Worm (Caenorhabditis elegans) whole organism, L3 larva: ENCODE measurements around the gene golg-4.

Source experiments
- R02D3.7 ChIP-seq: fragments of 150-350 bp; optimal IDR thresholded peaks from 2 replicates; lab custom pipeline; 2014; ENCODE audit warnings: missing biosample characterization, missing genetic modification characterization
- ZK546.5 ChIP-seq: sonication (generic microtip); optimal IDR thresholded peaks from 2 replicates; lab custom pipeline; 2017; ENCODE audit warnings: missing biosample characterization, missing genetic modification characterization
- aly-2 ChIP-seq: fragments of 150-350 bp; optimal IDR thresholded peaks from 2 replicates; lab custom pipeline; 2014; ENCODE audit warnings: missing biosample characterization, missing genetic modification characterization
- ama-1 ChIP-seq: fragments of 150-350 bp; optimal IDR thresholded peaks from 2 replicates; lab custom pipeline; 2018
- ceh-16 ChIP-seq: sonication (generic microtip); optimal IDR thresholded peaks from 2 replicates; lab custom pipeline; 2017; ENCODE audit warnings: missing biosample characterization, missing genetic modification characterization
- ceh-28 ChIP-seq: fragments of 150-350 bp; optimal IDR thresholded peaks from 2 replicates; lab custom pipeline; 2014; ENCODE audit warnings: missing biosample characterization, missing genetic modification reagents, missing genetic modification characterization
- ceh-82 ChIP-seq: fragments of 150-350 bp; optimal IDR thresholded peaks from 2 replicates; lab custom pipeline; 2014; ENCODE audit warnings: missing biosample characterization, missing genetic modification characterization
- daf-12 ChIP-seq: fragments of 150-350 bp; optimal IDR thresholded peaks from 2 replicates; lab custom pipeline; 2014; ENCODE audit warnings: missing biosample characterization, missing genetic modification reagents, missing genetic modification characterization
- egl-27 ChIP-seq: sonication (generic microtip); optimal IDR thresholded peaks from 4 replicates; lab custom pipeline; 2017; ENCODE audit warnings: missing biosample characterization, missing genetic modification reagents, missing genetic modification characterization
- elt-1 ChIP-seq: fragments of 150-350 bp; optimal IDR thresholded peaks from 2 replicates; lab custom pipeline; 2014; ENCODE audit warnings: missing biosample characterization, missing genetic modification characterization
- elt-2 ChIP-seq: sonication (generic microtip); optimal IDR thresholded peaks from 2 replicates; lab custom pipeline; 2016; ENCODE audit warnings: missing genetic modification reagents, mild to moderate bottlenecking, missing genetic modification characterization, missing compliant biosample characterization
- elt-3 ChIP-seq, 3 experiments: fragments of 150-350 bp in 1 of 3; sonication (generic microtip) in 2 of 3; optimal IDR thresholded peaks; 2 replicates in 2 of 3; 4 replicates in 1 of 3; lab custom pipeline; 2014 to 2017; ENCODE audit warnings: missing biosample characterization in 3 of 3, missing genetic modification characterization in 3 of 3
- eor-1 ChIP-seq, 2 experiments: fragments of 150-350 bp; optimal IDR thresholded peaks; 2 replicates each; lab custom pipeline; 2014 to 2018; ENCODE audit warnings: missing biosample characterization in 2 of 2, missing genetic modification characterization in 2 of 2
- fkh-10 ChIP-seq: sonication (generic microtip); optimal IDR thresholded peaks from 2 replicates; lab custom pipeline; 2017; ENCODE audit warnings: missing biosample characterization, missing genetic modification reagents, missing genetic modification characterization
- hmg-11 ChIP-seq: sonication (generic microtip); optimal IDR thresholded peaks from 2 replicates; lab custom pipeline; 2016; ENCODE audit warnings: missing genetic modification characterization, missing compliant biosample characterization
- jun-1 ChIP-seq: fragments of 150-350 bp; optimal IDR thresholded peaks from 2 replicates; lab custom pipeline; 2014; ENCODE audit warnings: missing biosample characterization, missing genetic modification reagents, missing genetic modification characterization
- lin-15B ChIP-seq: fragments of 150-350 bp; optimal IDR thresholded peaks from 2 replicates; lab custom pipeline; 2014; ENCODE audit warnings: missing biosample characterization, missing genetic modification characterization
- lin-39 ChIP-seq: fragments of 150-350 bp; optimal IDR thresholded peaks from 2 replicates; lab custom pipeline; 2018; ENCODE audit warnings: missing biosample characterization, missing genetic modification reagents, missing genetic modification characterization
- lsy-12 ChIP-seq: sonication (generic microtip); optimal IDR thresholded peaks from 2 replicates; lab custom pipeline; 2016; ENCODE audit warnings: mild to moderate bottlenecking, missing genetic modification characterization, missing compliant biosample characterization
- mdl-1 ChIP-seq: fragments of 150-350 bp; optimal IDR thresholded peaks from 2 replicates; lab custom pipeline; 2014; ENCODE audit warnings: missing biosample characterization, missing genetic modification characterization
- mml-1 ChIP-seq: fragments of 150-350 bp; sonication (generic microtip); optimal IDR thresholded peaks from 3 replicates; lab custom pipeline; 2014; ENCODE audit warnings: missing biosample characterization, missing genetic modification characterization
- nfya-1 ChIP-seq: sonication (generic microtip); optimal IDR thresholded peaks from 2 replicates; lab custom pipeline; 2017; ENCODE audit warnings: missing genetic modification characterization, mild to moderate bottlenecking, missing compliant biosample characterization, antibody characterized with exemption, moderate library complexity; ENCODE audit not compliant: insufficient read depth
- nhr-12 ChIP-seq: fragments of 150-350 bp; optimal IDR thresholded peaks from 2 replicates; lab custom pipeline; 2014; ENCODE audit warnings: missing biosample characterization, missing genetic modification characterization
- nhr-23 ChIP-seq: fragments of 150-350 bp; optimal IDR thresholded peaks from 2 replicates; lab custom pipeline; 2014; ENCODE audit warnings: missing biosample characterization, missing genetic modification reagents, missing genetic modification characterization
- nhr-237 ChIP-seq: fragments of 150-350 bp; optimal IDR thresholded peaks from 2 replicates; lab custom pipeline; 2014; ENCODE audit warnings: missing biosample characterization, missing genetic modification characterization
- nhr-25 ChIP-seq: sonication (generic microtip); optimal IDR thresholded peaks from 2 replicates; lab custom pipeline; 2017; ENCODE audit warnings: missing biosample characterization, missing genetic modification characterization
- nhr-28 ChIP-seq: fragments of 150-350 bp; optimal IDR thresholded peaks from 2 replicates; lab custom pipeline; 2014; ENCODE audit warnings: missing biosample characterization, missing genetic modification characterization
- nhr-43 ChIP-seq: sonication (generic microtip); optimal IDR thresholded peaks from 2 replicates; lab custom pipeline; 2016; ENCODE audit warnings: mild to moderate bottlenecking, missing genetic modification characterization, missing compliant biosample characterization; ENCODE audit not compliant: poor library complexity, severe bottlenecking
- nhr-67 ChIP-seq: fragments of 150-350 bp; optimal IDR thresholded peaks from 2 replicates; lab custom pipeline; 2014; ENCODE audit warnings: missing biosample characterization, missing genetic modification characterization
- nhr-76 ChIP-seq: fragments of 150-350 bp; sonication (generic microtip); optimal IDR thresholded peaks from 5 replicates; lab custom pipeline; 2014; ENCODE audit warnings: missing biosample characterization, missing genetic modification characterization
- nhr-77 ChIP-seq: fragments of 150-350 bp; optimal IDR thresholded peaks from 2 replicates; lab custom pipeline; 2014; ENCODE audit warnings: missing biosample characterization, missing genetic modification characterization
- pqm-1 ChIP-seq: fragments of 150-350 bp; optimal IDR thresholded peaks from 2 replicates; lab custom pipeline; 2017; ENCODE audit warnings: missing biosample characterization, missing genetic modification characterization, inconsistent platforms
- sea-2 ChIP-seq: fragments of 150-350 bp; sonication (generic microtip); optimal IDR thresholded peaks from 4 replicates; lab custom pipeline; 2014; ENCODE audit warnings: missing biosample characterization, missing genetic modification reagents, missing genetic modification characterization
- snpc-4 ChIP-seq: fragments of 150-350 bp; optimal IDR thresholded peaks from 2 replicates; lab custom pipeline; 2014; ENCODE audit warnings: missing biosample characterization, missing genetic modification characterization
- tbx-2 ChIP-seq: sonication (generic microtip); optimal IDR thresholded peaks from 2 replicates; lab custom pipeline; 2016; ENCODE audit warnings: mild to moderate bottlenecking, missing genetic modification characterization, missing compliant biosample characterization
- unc-39 ChIP-seq: sonication (generic microtip); optimal IDR thresholded peaks from 4 replicates; lab custom pipeline; 2017; ENCODE audit warnings: missing biosample characterization, missing genetic modification characterization
- unc-62 ChIP-seq: fragments of 150-350 bp; sonication (generic microtip); optimal IDR thresholded peaks from 4 replicates; lab custom pipeline; 2014; ENCODE audit warnings: missing biosample characterization, missing genetic modification reagents, missing genetic modification characterization
- zag-1 ChIP-seq: fragments of 150-350 bp; optimal IDR thresholded peaks from 2 replicates; lab custom pipeline; 2014; ENCODE audit warnings: missing biosample characterization, missing genetic modification characterization
- ztf-11 ChIP-seq: fragments of 150-350 bp; optimal IDR thresholded peaks from 2 replicates; lab custom pipeline; 2014; ENCODE audit warnings: missing biosample characterization, missing genetic modification characterization
- ztf-4 ChIP-seq: fragments of 150-350 bp; optimal IDR thresholded peaks from 2 replicates; lab custom pipeline; 2014; ENCODE audit warnings: missing biosample characterization, missing genetic modification characterization

The golg-4 gene

ce11 chrIII:3372278-3372677, 33.1 kb upstream of the golg-4 start:
- TF ChIP-seq elt-2 (peak; percentile 16), nhr-12 (tag; lab: Kevin White, UChicago) (no peak)

- TF ChIP-seq elt-1 (tag; lab: Kevin White, UChicago) (no peak), elt-3 (tag; optimal IDR thresholded peaks at IDR 0.05; lab: Kevin White, UChicago) (no peak), mml-1 (tag; lab: Kevin White, UChicago) (no peak), ztf-4 (tag; lab: Kevin White, UChicago) (no peak), nhr-12 (tag; lab: Kevin White, UChicago) (no peak), aly-2 (no peak), ceh-28 (tag; lab: Kevin White, UChicago) (no peak), R02D3.7 (tag; lab: Kevin White, UChicago) (no peak), ceh-16 (no peak), nhr-28 (no peak), nhr-23 (tag; lab: Kevin White, UChicago) (no peak), nhr-43 (tag; lab: Kevin White, UChicago) (no peak), pqm-1 (tag; lab: Kevin White, UChicago) (no peak), lsy-12 (tag; lab: Kevin White, UChicago) (no peak), elt-2 (no peak), ceh-82 (tag; lab: Kevin White, UChicago) (no peak)
Observed at ce11 chrIII:3377134-3377533, 28.2 kb upstream of the golg-4 start.

- TF ChIP-seq tbx-2 (tag; lab: Kevin White, UChicago), result no peak
- TF ChIP-seq nhr-25, result peak; percentile 0
- no peak for TF ChIP-seq ceh-16
- TF ChIP-seq nfya-1, result no peak
- TF ChIP-seq nhr-76 (tag; lab: Kevin White, UChicago), result no peak
- no peak for TF ChIP-seq fkh-10 (GFP tag; lab: Kevin White, UChicago)
- TF ChIP-seq ZK546.5 (tag; lab: Kevin White, UChicago), result no peak
- no peak for TF ChIP-seq nhr-12 (tag; lab: Kevin White, UChicago)
- peak; percentile 96 for TF ChIP-seq snpc-4 (tag; lab: Kevin White, UChicago)
- no peak for TF ChIP-seq nhr-67 (tag; lab: Kevin White, UChicago)
- no peak for TF ChIP-seq hmg-11 (tag; lab: Kevin White, UChicago)
- peak; percentile 7 for TF ChIP-seq R02D3.7 (tag; lab: Kevin White, UChicago)
- peak in 2 of 3 experiments; percentile 44 to 86 for TF ChIP-seq elt-3 (tag; optimal IDR thresholded peaks at IDR 0.05; lab: Kevin White, UChicago)
- no peak for TF ChIP-seq daf-12 (tag; lab: Kevin White, UChicago)
- TF ChIP-seq eor-1 (tag; optimal IDR thresholded peaks at IDR 0.05; lab: Kevin White, UChicago), result no peak
- TF ChIP-seq nhr-77 (tag; lab: Kevin White, UChicago), result no peak
- TF ChIP-seq jun-1 (tag; lab: Kevin White, UChicago), result no peak
- no peak for TF ChIP-seq nhr-28
- no peak for TF ChIP-seq nhr-237
- no peak for TF ChIP-seq ama-1 (lab: Kevin White, UChicago)
- TF ChIP-seq lin-39 (tag; lab: Kevin White, UChicago), result no peak
- no peak for TF ChIP-seq egl-27 (tag; lab: Kevin White, UChicago)
- no peak for TF ChIP-seq pqm-1 (tag; lab: Kevin White, UChicago)
- TF ChIP-seq ztf-11 (tag; lab: Kevin White, UChicago), result no peak
- TF ChIP-seq mml-1 (tag; lab: Kevin White, UChicago), result no peak
- TF ChIP-seq elt-2, result no peak
- TF ChIP-seq mdl-1 (tag; lab: Kevin White, UChicago), result no peak
- TF ChIP-seq sea-2 (GFP tag; lab: Kevin White, UChicago), result no peak
- no peak for TF ChIP-seq unc-39
- no peak for TF ChIP-seq zag-1 (tag; lab: Kevin White, UChicago)
- TF ChIP-seq nhr-23 (tag; lab: Kevin White, UChicago), result no peak
- no peak for TF ChIP-seq unc-62 (GFP tag; lab: Kevin White, UChicago)
- peak; percentile 17 for TF ChIP-seq nhr-43 (tag; lab: Kevin White, UChicago)
- TF ChIP-seq lin-15B (tag; lab: Kevin White, UChicago), result no peak
Observed at ce11 chrIII:3377700-3378099, 27.7 kb upstream of the golg-4 start.
